Worm (Caenorhabditis elegans) whole organism, L4/young adult: ENCODE results near the gene T14B4.9.
"Not testable (repeated sequence)": the region's sequence is repeated elsewhere in the genome, so short reads cannot be mapped to it uniquely, and the experiment has no call there.

Source experiments
- W03F9.2 ChIP-seq: fragments of 150-350 bp; optimal IDR thresholded peaks from 2 replicates; lab custom pipeline; 2014; ENCODE audit warnings: missing biosample characterization, missing genetic modification characterization
- dao-5 ChIP-seq: sonication (generic microtip); optimal IDR thresholded peaks from 2 replicates; lab custom pipeline; 2016; ENCODE audit warnings: missing genotype, missing genetic modification characterization, moderate library complexity, missing compliant biosample characterization
- him-1 ChIP-seq: sonication (generic microtip); optimal IDR thresholded peaks from 2 replicates; lab custom pipeline; 2016; ENCODE audit warnings: missing genotype, missing genetic modification reagents, missing genetic modification characterization, missing compliant biosample characterization

T14B4.9 gene

ce11 chrII:6733718-6734117 is at the start of gene T14B4.9:
Gene T14B4.9 (minus strand): TSS chrII:6733818.
- TF ChIP-seq dao-5 (no peak), W03F9.2 (no peak)

- TF ChIP-seq W03F9.2 = peak; percentile 7
- no peak for TF ChIP-seq him-1 (tag; lab: Kevin White, UChicago)
- peak; percentile 52 for TF ChIP-seq dao-5
These were observed 49.1 kb upstream of the T14B4.9 start for ce11 chrII:6782738-6783163.

- TF ChIP-seq him-1 (tag; lab: Kevin White, UChicago) (no peak), W03F9.2 (no peak), dao-5 (no peak)
These were observed 48.4 kb upstream of the T14B4.9 start for ce11 chrII:6781983-6782382.

ce11 chrII:6781231-6781630 is 47.6 kb upstream of the T14B4.9 start:
- TF ChIP-seq him-1 (tag; lab: Kevin White, UChicago) (no peak), dao-5 (no peak)

- TF ChIP-seq him-1 (tag; lab: Kevin White, UChicago) (no peak), W03F9.2 (no peak), dao-5 (no peak)
These were observed 45.5 kb upstream of the T14B4.9 start, which contains the start of gene T13C2.7 for ce11 chrII:6779104-6779503. Gene T13C2.7 (plus strand): TSS chrII:6779404.

- TF ChIP-seq W03F9.2 = peak; percentile 75
- TF ChIP-seq him-1 (tag; lab: Kevin White, UChicago) = peak; percentile 33
- no peak for TF ChIP-seq dao-5
These were observed 42.9 kb upstream of the T14B4.9 start, which contains the start of gene ssup-72 for ce11 chrII:6776418-6777034. Gene ssup-72 (plus strand): TSS chrII:6776598.

ce11 chrII:6775076-6775475 is 41.5 kb upstream of the T14B4.9 start, which contains the start of gene agr-1:
Gene agr-1 (minus strand): TSS chrII:6775176.
- not testable (repeated sequence) for TF ChIP-seq W03F9.2; dao-5; him-1 (tag; lab: Kevin White, UChicago)

ce11 chrII:6772482-6772881 is 38.9 kb upstream of the T14B4.9 start:
- no peak for TF ChIP-seq him-1 (tag; lab: Kevin White, UChicago)
- no peak for TF ChIP-seq W03F9.2
- no peak for TF ChIP-seq dao-5

ce11 chrII:6770030-6770429 is 36.4 kb upstream of the T14B4.9 start:
- TF ChIP-seq dao-5 = no peak
- TF ChIP-seq him-1 (tag; lab: Kevin White, UChicago) = no peak
- no peak for TF ChIP-seq W03F9.2

- no peak for TF ChIP-seq dao-5
- no peak for TF ChIP-seq him-1 (tag; lab: Kevin White, UChicago)
- TF ChIP-seq W03F9.2 = no peak
These were observed 34.4 kb upstream of the T14B4.9 start, which contains the start of gene F41G3.18 for ce11 chrII:6768014-6768413. Gene F41G3.18 (plus strand): TSS chrII:6768314.

- TF ChIP-seq him-1 (tag; lab: Kevin White, UChicago) = no peak
- no peak for TF ChIP-seq W03F9.2
- no peak for TF ChIP-seq dao-5
These were observed 31.1 kb upstream of the T14B4.9 start, which contains the start of gene nlp-50 for ce11 chrII:6764734-6765133. Gene nlp-50 (plus strand): TSS chrII:6765034.

- TF ChIP-seq him-1 (tag; lab: Kevin White, UChicago) (no peak), dao-5 (no peak), W03F9.2 (no peak)
These were observed 22.6 kb upstream of the T14B4.9 start, which contains the start of gene F41G3.3 for ce11 chrII:6756232-6756631. Gene F41G3.3 (plus strand): TSS chrII:6756532.

- TF ChIP-seq dao-5 (no peak), him-1 (tag; lab: Kevin White, UChicago) (no peak), W03F9.2 (no peak)
These were observed 21.1 kb upstream of the T14B4.9 start, which contains the start of the genes srx-95 and fis-1 for ce11 chrII:6754671-6755224. Gene srx-95 (minus strand): TSS chrII:6754771. Gene fis-1 (plus strand): TSS chrII:6755174.

ce11 chrII:6752850-6753249 is 19.2 kb upstream of the T14B4.9 start, which contains the start of gene F41G3.21:
Gene F41G3.21 (minus strand): TSS chrII:6752950.
- no peak for TF ChIP-seq W03F9.2
- no peak for TF ChIP-seq dao-5
- no peak for TF ChIP-seq him-1 (tag; lab: Kevin White, UChicago)

ce11 chrII:6752027-6752426 is 18.4 kb upstream of the T14B4.9 start, which contains the start of gene F41G3.19:
Gene F41G3.19 (minus strand): TSS chrII:6752127.
- TF ChIP-seq dao-5 (no peak), him-1 (tag; lab: Kevin White, UChicago) (no peak), W03F9.2 (no peak)
